Worm (Caenorhabditis elegans) whole organism, L4 larva: ENCODE measurements around the gene Y110A2AL.4.
A peak's percentile ranks its signal among the peaks of the same experiment; 100 is the strongest.

Experiments used
- F10B5.3 ChIP-seq: sonication (generic microtip); optimal IDR thresholded peaks from 2 replicates; lab custom pipeline; 2016; ENCODE audit warnings: mild to moderate bottlenecking, missing genetic modification characterization, missing compliant biosample characterization
- F49E8.2 ChIP-seq: sonication (generic microtip); optimal IDR thresholded peaks from 2 replicates; lab custom pipeline; 2016; ENCODE audit warnings: missing compliant biosample characterization, mild to moderate bottlenecking, missing genetic modification characterization, borderline replicate concordance
- T26A8.4 ChIP-seq: fragments of 200-800 bp; sonication (Bioruptor generic); IDR thresholded peaks from 2 replicates; pipeline ENCODE4 v1.3.6; 2022; ENCODE audit warnings: missing genetic modification characterization, missing compliant biosample characterization
- Y105C5A.15 ChIP-seq: fragments of 200-800 bp; sonication (Bioruptor generic); IDR thresholded peaks from 2 replicates; pipeline ENCODE4 v1.3.6; 2022; ENCODE audit warnings: missing genetic modification characterization, missing compliant biosample characterization
- Y48G9A.11 ChIP-seq: fragments of 200-800 bp; sonication (Bioruptor generic); IDR thresholded peaks from 2 replicates; pipeline ENCODE4 v1.3.6; 2022; ENCODE audit warnings: missing genetic modification reagents, missing genetic modification characterization, missing compliant biosample characterization
- Y5F2A.4 ChIP-seq: fragments of 200-800 bp; sonication (Bioruptor generic); optimal IDR thresholded peaks from 2 replicates; lab custom pipeline; 2018; ENCODE audit warnings: mild to moderate bottlenecking, missing genetic modification characterization, missing compliant biosample characterization
- ZK337.2 ChIP-seq: fragments of 200-800 bp; sonication (Bioruptor generic); IDR thresholded peaks from 2 replicates; pipeline ENCODE4 v1.3.6; 2022; ENCODE audit warnings: missing genetic modification reagents, missing genetic modification characterization, missing compliant biosample characterization
- arid-1 ChIP-seq: fragments of 200-800 bp; sonication (Bioruptor generic); conservative IDR thresholded peaks from 2 replicates; pipeline ENCODE4 v1.3.6; 2022; ENCODE audit warnings: missing genetic modification reagents, missing genetic modification characterization, missing compliant biosample characterization
- attf-4 ChIP-seq: sonication (generic microtip); optimal IDR thresholded peaks from 3 replicates; lab custom pipeline; 2017; ENCODE audit warnings: missing biosample characterization, missing genetic modification characterization
- ceh-20 ChIP-seq: fragments of 200-800 bp; sonication (Bioruptor generic); IDR thresholded peaks from 2 replicates; pipeline ENCODE4 v1.3.6; 2022; ENCODE audit warnings: missing genetic modification reagents, missing genetic modification characterization, missing compliant biosample characterization
- ceh-28 ChIP-seq: fragments of 150-350 bp; optimal IDR thresholded peaks from 2 replicates; lab custom pipeline; 2014; ENCODE audit warnings: missing biosample characterization, missing genetic modification reagents, missing genetic modification characterization
- ceh-32 ChIP-seq: sonication (generic microtip); optimal IDR thresholded peaks from 2 replicates; lab custom pipeline; 2016; ENCODE audit warnings: mild to moderate bottlenecking, missing genetic modification characterization, missing compliant biosample characterization; ENCODE audit not compliant: poor library complexity
- ceh-44 ChIP-seq: fragments of 200-800 bp; sonication (Bioruptor generic); IDR thresholded peaks from 2 replicates; pipeline ENCODE4 v1.3.6; 2022; ENCODE audit warnings: missing genetic modification reagents, missing genetic modification characterization, missing compliant biosample characterization
- ceh-62 ChIP-seq: sonication (generic microtip); optimal IDR thresholded peaks from 2 replicates; lab custom pipeline; 2017; ENCODE audit warnings: missing biosample characterization, missing genetic modification characterization
- ces-1 ChIP-seq: fragments of 150-350 bp; sonication (generic microtip); optimal IDR thresholded peaks from 4 replicates; lab custom pipeline; 2014; ENCODE audit warnings: missing biosample characterization, missing genetic modification reagents, missing genetic modification characterization
- daf-12 ChIP-seq: fragments of 150-350 bp; optimal IDR thresholded peaks from 2 replicates; lab custom pipeline; 2014; ENCODE audit warnings: missing biosample characterization, missing genetic modification reagents, missing genetic modification characterization
- daf-19 ChIP-seq: fragments of 200-800 bp; sonication (Bioruptor generic); conservative IDR thresholded peaks from 2 replicates; pipeline ENCODE4 v1.3.6; 2022; ENCODE audit warnings: missing genetic modification characterization, missing compliant biosample characterization
- dpl-1 ChIP-seq: fragments of 150-350 bp; optimal IDR thresholded peaks from 2 replicates; lab custom pipeline; 2014; ENCODE audit warnings: missing biosample characterization, missing genetic modification reagents, missing genetic modification characterization
- duxl-1 ChIP-seq: sonication (generic microtip); optimal IDR thresholded peaks from 2 replicates; lab custom pipeline; 2016; ENCODE audit warnings: mild to moderate bottlenecking, missing genetic modification characterization, moderate library complexity, missing compliant biosample characterization; ENCODE audit not compliant: poor library complexity
- egl-43 ChIP-seq: fragments of 200-800 bp; sonication (Bioruptor generic); IDR thresholded peaks from 2 replicates; pipeline ENCODE4 v1.3.6; 2022; ENCODE audit warnings: missing genetic modification reagents, missing genetic modification characterization, missing compliant biosample characterization
- fos-1 ChIP-seq: fragments of 150-350 bp; optimal IDR thresholded peaks from 2 replicates; lab custom pipeline; 2014; ENCODE audit warnings: missing biosample characterization, missing genetic modification characterization
- hif-1 ChIP-seq, 2 experiments: sonication (generic microtip); optimal IDR thresholded peaks; 2 replicates each; lab custom pipeline; 2016 to 2017; ENCODE audit warnings: missing compliant biosample characterization in 2 of 2, missing genetic modification characterization in 2 of 2, missing genetic modification reagents in 2 of 2, missing genotype in 2 of 2, mild to moderate bottlenecking in 1 of 2
- hlh-11 ChIP-seq: fragments of 200-800 bp; sonication (Bioruptor generic); optimal IDR thresholded peaks from 2 replicates; lab custom pipeline; 2018; ENCODE audit warnings: mild to moderate bottlenecking, missing genetic modification characterization, missing compliant biosample characterization
- lin-1 ChIP-seq: fragments of 200-800 bp; sonication (Bioruptor generic); IDR thresholded peaks from 2 replicates; pipeline ENCODE4 v1.3.6; 2022; ENCODE audit warnings: missing genetic modification reagents, missing genetic modification characterization, missing compliant biosample characterization
- lin-13 ChIP-seq: fragments of 150-350 bp; optimal IDR thresholded peaks from 2 replicates; lab custom pipeline; 2014; ENCODE audit warnings: missing biosample characterization, missing genetic modification reagents, missing genetic modification characterization
- lin-38 ChIP-seq: fragments of 200-800 bp; sonication (Bioruptor generic); IDR thresholded peaks from 2 replicates; pipeline ENCODE4 v1.3.6; 2022; ENCODE audit warnings: missing genetic modification reagents, missing genetic modification characterization, missing compliant biosample characterization
- lin-39 ChIP-seq: fragments of 150-350 bp; optimal IDR thresholded peaks from 2 replicates; lab custom pipeline; 2014; ENCODE audit warnings: missing biosample characterization, missing genetic modification reagents, missing genetic modification characterization
- madf-5 ChIP-seq, 2 experiments: fragments of 200-800 bp; sonication (Bioruptor generic); IDR thresholded peaks; 2 replicates each; pipeline ENCODE4 v1.3.6; 2022; ENCODE audit warnings: missing compliant biosample characterization in 2 of 2, missing genetic modification characterization in 2 of 2
- madf-9 ChIP-seq: fragments of 200-800 bp; sonication (Bioruptor generic); conservative IDR thresholded peaks from 2 replicates; pipeline ENCODE4 v1.3.6; 2022; ENCODE audit warnings: missing genetic modification reagents, missing genetic modification characterization, missing compliant biosample characterization
- mdt-29 ChIP-seq: fragments of 200-800 bp; sonication (Bioruptor generic); IDR thresholded peaks from 2 replicates; pipeline ENCODE4 v1.3.6; 2022; ENCODE audit warnings: missing genetic modification reagents, missing genetic modification characterization, missing compliant biosample characterization
- mes-2 ChIP-seq: sonication (generic microtip); optimal IDR thresholded peaks from 2 replicates; lab custom pipeline; 2016; ENCODE audit warnings: missing genotype, mild to moderate bottlenecking, missing genetic modification characterization, missing compliant biosample characterization; ENCODE audit not compliant: poor library complexity, severe bottlenecking
- nhr-10 ChIP-seq: fragments of 150-350 bp; optimal IDR thresholded peaks from 2 replicates; lab custom pipeline; 2014; ENCODE audit warnings: missing biosample characterization, missing genetic modification characterization
- nhr-28 ChIP-seq: fragments of 150-350 bp; optimal IDR thresholded peaks from 2 replicates; lab custom pipeline; 2014; ENCODE audit warnings: missing biosample characterization, missing genetic modification characterization
- nhr-48 ChIP-seq: sonication (generic microtip); optimal IDR thresholded peaks from 2 replicates; lab custom pipeline; 2016; ENCODE audit warnings: mild to moderate bottlenecking, missing genetic modification characterization, missing compliant biosample characterization
- nhr-6 ChIP-seq: fragments of 150-350 bp; optimal IDR thresholded peaks from 2 replicates; lab custom pipeline; 2014; ENCODE audit warnings: missing biosample characterization, missing genetic modification characterization
- php-3 ChIP-seq: fragments of 200-800 bp; sonication (Bioruptor generic); IDR thresholded peaks from 2 replicates; pipeline ENCODE4 v1.3.6; 2022; ENCODE audit warnings: missing genetic modification reagents, missing genetic modification characterization, missing compliant biosample characterization
- pqm-1 ChIP-seq: sonication (generic microtip); optimal IDR thresholded peaks from 2 replicates; lab custom pipeline; 2017; ENCODE audit warnings: missing biosample characterization, missing genetic modification characterization
- rbr-2 ChIP-seq: sonication (generic microtip); optimal IDR thresholded peaks from 2 replicates; lab custom pipeline; 2016; ENCODE audit warnings: missing genotype, missing genetic modification characterization, missing compliant biosample characterization
- saeg-2 ChIP-seq: fragments of 200-800 bp; sonication (Bioruptor generic); IDR thresholded peaks from 2 replicates; pipeline ENCODE4 v1.3.6; 2022; ENCODE audit warnings: missing genetic modification reagents, missing genetic modification characterization, missing compliant biosample characterization
- skn-1 ChIP-seq: fragments of 150-350 bp; optimal IDR thresholded peaks from 2 replicates; lab custom pipeline; 2014; ENCODE audit warnings: missing biosample characterization, missing genetic modification characterization
- snpc-4 ChIP-seq: fragments of 150-350 bp; optimal IDR thresholded peaks from 2 replicates; lab custom pipeline; 2014; ENCODE audit warnings: missing biosample characterization, missing genetic modification characterization
- tag-97 ChIP-seq: fragments of 200-800 bp; sonication (Bioruptor generic); IDR thresholded peaks from 2 replicates; pipeline ENCODE4 v1.3.6; 2022; ENCODE audit warnings: missing genetic modification characterization, missing compliant biosample characterization
- tra-1 ChIP-seq: fragments of 200-800 bp; sonication (Bioruptor generic); IDR thresholded peaks from 2 replicates; pipeline ENCODE4 v1.3.6; 2022; ENCODE audit warnings: missing genetic modification reagents, missing genetic modification characterization, missing compliant biosample characterization
- unc-130 ChIP-seq: sonication (generic microtip); optimal IDR thresholded peaks from 2 replicates; lab custom pipeline; 2016; ENCODE audit warnings: missing genetic modification reagents, missing genetic modification characterization, missing compliant biosample characterization
- unc-39 ChIP-seq: sonication (generic microtip); optimal IDR thresholded peaks from 2 replicates; lab custom pipeline; 2017; ENCODE audit warnings: missing biosample characterization, missing genetic modification characterization
- unc-62 ChIP-seq, 3 experiments: fragments of 150-350 bp in 1 of 3; sonication (generic microtip); optimal IDR thresholded peaks in 2 of 3; peaks in 1 of 3; 1 replicate in 1 of 3; 2 replicates in 2 of 3; lab custom pipeline; 2014 to 2017; ENCODE audit warnings: missing biosample characterization in 3 of 3, missing genetic modification characterization in 3 of 3, missing genetic modification reagents in 3 of 3, missing genotype in 1 of 3
- zag-1 ChIP-seq: fragments of 150-350 bp; optimal IDR thresholded peaks from 2 replicates; lab custom pipeline; 2014; ENCODE audit warnings: missing biosample characterization, missing genetic modification characterization
- zfp-2 ChIP-seq: sonication (generic microtip); optimal IDR thresholded peaks from 2 replicates; lab custom pipeline; 2016; ENCODE audit warnings: mild to moderate bottlenecking, missing genetic modification characterization, missing compliant biosample characterization
- zfp-3 ChIP-seq: fragments of 200-800 bp; sonication (Bioruptor generic); conservative IDR thresholded peaks from 2 replicates; pipeline ENCODE4 v1.3.6; 2022; ENCODE audit warnings: missing genetic modification reagents, missing genetic modification characterization, missing compliant biosample characterization

Y110A2AL.4 gene

ce11 chrII:2888957-2889630 lies 50.0 kb downstream of the Y110A2AL.4 start, which contains the start of gene pinn-1 (continued):
- TF ChIP-seq tag-97 (GFP tag; lab: Robert Waterston, UW): peak; percentile 87; the same call in 1 of the 2 replicates
- 0 out of 2 replicates have a peak, but pooled peaks have one; percentile 41 for TF ChIP-seq arid-1 (GFP tag; lab: Robert Waterston, UW)
- peak; percentile 87 for TF ChIP-seq duxl-1
- TF ChIP-seq snpc-4 (tag; lab: Kevin White, UChicago): no peak
- TF ChIP-seq php-3 (GFP tag; lab: Robert Waterston, UW): peak; percentile 79
- TF ChIP-seq lin-13 (GFP tag; lab: Kevin White, UChicago): peak; percentile 83
- TF ChIP-seq saeg-2 (GFP tag; lab: Robert Waterston, UW): 0 out of 2 replicates have a peak, but pooled peaks have one; percentile 28
- TF ChIP-seq ceh-28 (tag; lab: Kevin White, UChicago): peak; percentile 46
- TF ChIP-seq nhr-28 (tag; lab: Kevin White, UChicago): peak; percentile 44
- TF ChIP-seq ceh-32 (tag; lab: Kevin White, UChicago): no peak
- TF ChIP-seq hlh-11: peak; percentile 78
- peak in 1 of 2 experiments; percentile 94 for TF ChIP-seq hif-1 (tag; optimal IDR thresholded peaks at IDR 0.05; lab: Kevin White, UChicago)
- TF ChIP-seq tra-1 (GFP tag; lab: Robert Waterston, UW): peak; percentile 82
- TF ChIP-seq F10B5.3 (tag; lab: Kevin White, UChicago): peak; percentile 31
- TF ChIP-seq Y105C5A.15 (GFP tag; lab: Robert Waterston, UW): 0 out of 2 replicates have a peak, but pooled peaks have one; percentile 20
- 0 out of 2 replicates have a peak, but pooled peaks have one; percentile 19 for TF ChIP-seq egl-43 (GFP tag; lab: Robert Waterston, UW)
- TF ChIP-seq lin-38 (GFP tag; lab: Robert Waterston, UW): peak; percentile 99
- TF ChIP-seq nhr-6 (tag; lab: Kevin White, UChicago): peak; percentile 55
- TF ChIP-seq unc-39 (tag; lab: Kevin White, UChicago): no peak
- TF ChIP-seq ceh-62 (tag; lab: Kevin White, UChicago): no peak
- TF ChIP-seq skn-1: no peak
- no peak for TF ChIP-seq lin-39
- peak; percentile 100 for TF ChIP-seq mes-2 (tag; lab: Kevin White, UChicago)
- TF ChIP-seq Y5F2A.4 (GFP tag; lab: Kevin White, UChicago): no peak
- TF ChIP-seq F49E8.2 (tag; lab: Kevin White, UChicago): peak; percentile 57
- TF ChIP-seq unc-62 (GFP tag; optimal IDR thresholded peaks at IDR 0.05 in 1 of 2; lab: Kevin White, UChicago): no peak
- no peak for TF ChIP-seq unc-62 (tag; optimal IDR thresholded peaks at IDR 0.05; lab: Kevin White, UChicago)
- peak; percentile 88 for TF ChIP-seq madf-9 (GFP tag; lab: Robert Waterston, UW)
- TF ChIP-seq unc-130: peak; percentile 92
- TF ChIP-seq daf-19 (GFP tag; lab: Robert Waterston, UW): no peak
- TF ChIP-seq attf-4 (tag; lab: Kevin White, UChicago): no peak
- peak; percentile 74 for TF ChIP-seq mdt-29 (GFP tag; lab: Robert Waterston, UW)
- peak; percentile 79 for TF ChIP-seq T26A8.4 (GFP tag; lab: Robert Waterston, UW)
- TF ChIP-seq pqm-1 (tag; lab: Kevin White, UChicago): no peak
- TF ChIP-seq nhr-10 (tag; lab: Kevin White, UChicago): no peak
- no peak for TF ChIP-seq daf-12
- peak; percentile 78; the same call in 1 of the 2 replicates for TF ChIP-seq zfp-3 (GFP tag; lab: Robert Waterston, UW)
- TF ChIP-seq zag-1 (tag; lab: Kevin White, UChicago): no peak
- TF ChIP-seq nhr-48: no peak
- peak; percentile 87 for TF ChIP-seq ceh-44 (GFP tag; lab: Robert Waterston, UW)
- peak; percentile 96 for TF ChIP-seq ZK337.2
- peak; percentile 48; the same call in 1 of the 2 replicates for TF ChIP-seq lin-1 (GFP tag; lab: Robert Waterston, UW)
- peak; percentile 67 to 85; a peak in 2 of 4 replicates for TF ChIP-seq madf-5 (GFP tag; IDR thresholded peaks at IDR 0.05; lab: Robert Waterston, UW)
- TF ChIP-seq Y48G9A.11: peak; percentile 90
- no peak for TF ChIP-seq ces-1 (GFP tag; lab: Kevin White, UChicago)
- peak; percentile 26 for TF ChIP-seq zfp-2 (tag; lab: Kevin White, UChicago)
- TF ChIP-seq fos-1 (tag; lab: Kevin White, UChicago): no peak
- TF ChIP-seq ceh-20 (GFP tag; lab: Robert Waterston, UW): peak; percentile 91
- TF ChIP-seq rbr-2 (tag; lab: Kevin White, UChicago): peak; percentile 81
- TF ChIP-seq dpl-1 (GFP tag; lab: Kevin White, UChicago): peak; percentile 76
